Worm (Caenorhabditis elegans) whole organism, L4 larva: Measurements from ENCODE around the gene ZK1320.5.

Experiments used
- D1046.2 ChIP-seq: fragments of 200-800 bp; sonication (Bioruptor generic); IDR thresholded peaks from 2 replicates; pipeline ENCODE4 v1.3.6; 2022; ENCODE audit warnings: missing genetic modification characterization, missing compliant biosample characterization
- F49E8.2 ChIP-seq: sonication (generic microtip); optimal IDR thresholded peaks from 2 replicates; lab custom pipeline; 2016; ENCODE audit warnings: missing compliant biosample characterization, mild to moderate bottlenecking, missing genetic modification characterization, borderline replicate concordance
- T26A8.4 ChIP-seq: fragments of 200-800 bp; sonication (Bioruptor generic); IDR thresholded peaks from 2 replicates; pipeline ENCODE4 v1.3.6; 2022; ENCODE audit warnings: missing genetic modification characterization, missing compliant biosample characterization
- aha-1 ChIP-seq: fragments of 150-350 bp; peaks from one replicate; lab custom pipeline; 2014; ENCODE audit warnings: missing biosample characterization, missing genetic modification characterization
- ceh-28 ChIP-seq: fragments of 150-350 bp; optimal IDR thresholded peaks from 2 replicates; lab custom pipeline; 2014; ENCODE audit warnings: missing biosample characterization, missing genetic modification reagents, missing genetic modification characterization
- ceh-32 ChIP-seq: sonication (generic microtip); optimal IDR thresholded peaks from 2 replicates; lab custom pipeline; 2016; ENCODE audit warnings: mild to moderate bottlenecking, missing genetic modification characterization, missing compliant biosample characterization; ENCODE audit not compliant: poor library complexity
- ceh-44 ChIP-seq: fragments of 200-800 bp; sonication (Bioruptor generic); IDR thresholded peaks from 2 replicates; pipeline ENCODE4 v1.3.6; 2022; ENCODE audit warnings: missing genetic modification reagents, missing genetic modification characterization, missing compliant biosample characterization
- cey-2 ChIP-seq: sonication (generic microtip); optimal IDR thresholded peaks from 3 replicates; lab custom pipeline; 2017; ENCODE audit warnings: missing genetic modification characterization, mild to moderate bottlenecking, missing compliant biosample characterization, antibody characterized with exemption, borderline replicate concordance; ENCODE audit not compliant: insufficient read depth
- daf-16 ChIP-seq, 3 experiments: sonication (generic microtip); optimal IDR thresholded peaks; 2 replicates each; lab custom pipeline; 2016 to 2017; ENCODE audit warnings: missing genetic modification characterization in 3 of 3, missing genetic modification reagents in 3 of 3, mild to moderate bottlenecking in 2 of 3, missing compliant biosample characterization in 2 of 3, missing biosample characterization in 1 of 3, moderate library complexity in 1 of 3
- dmd-6 ChIP-seq: fragments of 200-800 bp; sonication (Bioruptor generic); IDR thresholded peaks from 2 replicates; pipeline ENCODE4 v1.3.6; 2022; ENCODE audit warnings: missing genetic modification reagents, missing genetic modification characterization, missing compliant biosample characterization
- dmd-9 ChIP-seq: fragments of 200-800 bp; sonication (Bioruptor generic); IDR thresholded peaks from 2 replicates; pipeline ENCODE4 v1.3.6; 2022; ENCODE audit warnings: missing genetic modification reagents, missing genetic modification characterization, missing compliant biosample characterization
- duxl-1 ChIP-seq: sonication (generic microtip); optimal IDR thresholded peaks from 2 replicates; lab custom pipeline; 2016; ENCODE audit warnings: mild to moderate bottlenecking, missing genetic modification characterization, moderate library complexity, missing compliant biosample characterization; ENCODE audit not compliant: poor library complexity
- dve-1 ChIP-seq: sonication (generic microtip); optimal IDR thresholded peaks from 2 replicates; lab custom pipeline; 2017; ENCODE audit warnings: antibody characterized with exemption, mild to moderate bottlenecking, missing genetic modification characterization, missing compliant biosample characterization; ENCODE audit not compliant: insufficient read depth
- hlh-11 ChIP-seq: fragments of 200-800 bp; sonication (Bioruptor generic); optimal IDR thresholded peaks from 2 replicates; lab custom pipeline; 2018; ENCODE audit warnings: mild to moderate bottlenecking, missing genetic modification characterization, missing compliant biosample characterization
- hlh-30 ChIP-seq: sonication (generic microtip); optimal IDR thresholded peaks from 2 replicates; lab custom pipeline; 2017; ENCODE audit warnings: antibody characterized with exemption, mild to moderate bottlenecking, missing genetic modification characterization, missing compliant biosample characterization; ENCODE audit not compliant: insufficient read depth
- jun-1 ChIP-seq: fragments of 150-350 bp; optimal IDR thresholded peaks from 2 replicates; lab custom pipeline; 2014; ENCODE audit warnings: missing biosample characterization, missing genetic modification reagents, missing genetic modification characterization
- mdt-29 ChIP-seq: fragments of 200-800 bp; sonication (Bioruptor generic); IDR thresholded peaks from 2 replicates; pipeline ENCODE4 v1.3.6; 2022; ENCODE audit warnings: missing genetic modification reagents, missing genetic modification characterization, missing compliant biosample characterization
- mep-1 ChIP-seq: fragments of 150-350 bp; sonication (generic microtip); optimal IDR thresholded peaks from 3 replicates; lab custom pipeline; 2014; ENCODE audit warnings: missing biosample characterization, missing genetic modification characterization
- mxl-3 ChIP-seq: fragments of 200-800 bp; sonication (Bioruptor generic); optimal IDR thresholded peaks from 2 replicates; lab custom pipeline; 2018; ENCODE audit warnings: mild to moderate bottlenecking, missing genetic modification characterization, missing compliant biosample characterization
- nhr-10 ChIP-seq: fragments of 150-350 bp; optimal IDR thresholded peaks from 2 replicates; lab custom pipeline; 2014; ENCODE audit warnings: missing biosample characterization, missing genetic modification characterization
- nhr-28 ChIP-seq: fragments of 150-350 bp; optimal IDR thresholded peaks from 2 replicates; lab custom pipeline; 2014; ENCODE audit warnings: missing biosample characterization, missing genetic modification characterization
- nhr-41 ChIP-seq: fragments of 200-800 bp; sonication (Bioruptor generic); IDR thresholded peaks from 2 replicates; pipeline ENCODE4 v1.3.6; 2022; ENCODE audit warnings: missing genetic modification reagents, missing genetic modification characterization, missing compliant biosample characterization
- nhr-76 ChIP-seq: fragments of 150-350 bp; optimal IDR thresholded peaks from 2 replicates; lab custom pipeline; 2014; ENCODE audit warnings: missing biosample characterization, missing genetic modification characterization
- nhr-77 ChIP-seq: fragments of 150-350 bp; optimal IDR thresholded peaks from 2 replicates; lab custom pipeline; 2014; ENCODE audit warnings: missing biosample characterization, missing genetic modification characterization
- pha-4 ChIP-seq, 2 experiments: fragments of 150-350 bp in 1 of 2; fragments of 200-800 bp in 1 of 2; sonication (Bioruptor generic) in 1 of 2; IDR thresholded peaks in 1 of 2; optimal IDR thresholded peaks in 1 of 2; 2 replicates each; pipeline versions ENCODE4 v1.3.6 to Lab custom; 2014 to 2022; ENCODE audit warnings: missing genetic modification characterization in 2 of 2, missing genetic modification reagents in 2 of 2, missing biosample characterization in 1 of 2, missing compliant biosample characterization in 1 of 2
- pqm-1 ChIP-seq: sonication (generic microtip); optimal IDR thresholded peaks from 2 replicates; lab custom pipeline; 2017; ENCODE audit warnings: missing biosample characterization, missing genetic modification characterization
- sdz-12 ChIP-seq: fragments of 200-800 bp; sonication (Bioruptor generic); optimal IDR thresholded peaks from 2 replicates; lab custom pipeline; 2018; ENCODE audit warnings: mild to moderate bottlenecking, missing genetic modification characterization, missing compliant biosample characterization
- unc-62 ChIP-seq, 3 experiments: fragments of 150-350 bp in 1 of 3; sonication (generic microtip); optimal IDR thresholded peaks in 2 of 3; peaks in 1 of 3; 1 replicate in 1 of 3; 2 replicates in 2 of 3; lab custom pipeline; 2014 to 2017; ENCODE audit warnings: missing biosample characterization in 3 of 3, missing genetic modification characterization in 3 of 3, missing genetic modification reagents in 3 of 3, missing genotype in 1 of 3
- zag-1 ChIP-seq: fragments of 150-350 bp; optimal IDR thresholded peaks from 2 replicates; lab custom pipeline; 2014; ENCODE audit warnings: missing biosample characterization, missing genetic modification characterization
- zfp-2 ChIP-seq: sonication (generic microtip); optimal IDR thresholded peaks from 2 replicates; lab custom pipeline; 2016; ENCODE audit warnings: mild to moderate bottlenecking, missing genetic modification characterization, missing compliant biosample characterization
- zip-2 ChIP-seq: fragments of 150-350 bp; optimal IDR thresholded peaks from 2 replicates; lab custom pipeline; 2014; ENCODE audit warnings: missing biosample characterization, missing genetic modification characterization

Gene ZK1320.5

DNA sequence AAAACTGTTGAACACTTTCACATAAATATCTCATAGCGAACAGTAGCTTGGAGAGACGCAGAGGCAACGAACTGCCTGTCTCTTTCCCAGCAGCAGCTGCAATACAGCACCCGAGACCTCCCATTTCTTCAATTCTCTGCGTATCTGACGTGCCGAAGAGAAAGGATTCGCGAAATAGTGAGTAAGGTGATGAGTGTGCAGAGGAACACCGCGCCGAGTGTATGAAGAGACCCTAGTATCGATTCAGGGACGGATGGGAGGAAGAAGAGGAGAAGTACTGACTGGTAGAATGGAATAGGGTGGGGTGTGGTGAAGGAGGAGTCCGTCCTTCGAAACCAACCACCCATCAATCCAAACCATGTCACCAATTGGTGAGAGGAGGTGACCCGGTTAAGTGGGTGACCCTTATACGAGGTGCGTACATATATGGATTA is 19.3 kb downstream of the ZK1320.5 start (continued):
- TF ChIP-seq hlh-11 (tag; lab: Kevin White, UChicago) (peak; percentile 93), nhr-77 (tag; lab: Kevin White, UChicago) (peak; percentile 28)

ce11 chrII:9644940-9645634 is 20.4 kb downstream of the ZK1320.5 start:
- TF ChIP-seq aha-1 (peak; percentile 50), nhr-10 (tag; lab: Kevin White, UChicago) (no peak), jun-1 (tag; lab: Kevin White, UChicago) (no peak), cey-2 (tag; lab: Kevin White, UChicago) (no peak), daf-16 (GFP tag; optimal IDR thresholded peaks at IDR 0.05; lab: Kevin White, UChicago) (no peak), daf-16 (tag; optimal IDR thresholded peaks at IDR 0.05; lab: Kevin White, UChicago) (peak; percentile 8), D1046.2 (GFP tag; lab: Robert Waterston, UW) (no peak), nhr-41 (no peak), unc-62 (GFP tag; optimal IDR thresholded peaks at IDR 0.05 in 1 of 2; lab: Kevin White, UChicago) (peak in 1 of 2 experiments; percentile 70), unc-62 (tag; optimal IDR thresholded peaks at IDR 0.05; lab: Kevin White, UChicago) (no peak), duxl-1 (tag; lab: Kevin White, UChicago) (no peak), mep-1 (tag; lab: Kevin White, UChicago) (no peak), hlh-11 (tag; lab: Kevin White, UChicago) (peak; percentile 32), hlh-30 (tag; lab: Kevin White, UChicago) (no peak), ceh-44 (no peak), dve-1 (peak; percentile 51), pqm-1 (tag; lab: Kevin White, UChicago) (peak; percentile 85), dmd-6 (GFP tag; lab: Robert Waterston, UW) (peak; percentile 52), mxl-3 (peak; percentile 6), ceh-32 (no peak), zag-1 (tag; lab: Kevin White, UChicago) (no peak), nhr-28 (tag; lab: Kevin White, UChicago) (peak; percentile 77), pha-4 (GFP tag; IDR thresholded peaks at IDR 0.05; lab: Robert Waterston, UW) (no peak), pha-4 (tag; optimal IDR thresholded peaks at IDR 0.05; lab: Kevin White, UChicago) (no peak)

ce11 chrII:9644438-9644837 is 21.0 kb downstream of the ZK1320.5 start, which contains the start of gene fzr-1:
Gene fzr-1, minus strand, starts transcription at chrII:9644466.
- TF ChIP-seq daf-16 (GFP tag; optimal IDR thresholded peaks at IDR 0.05; lab: Kevin White, UChicago): no peak
- TF ChIP-seq daf-16 (tag; optimal IDR thresholded peaks at IDR 0.05; lab: Kevin White, UChicago): peak; percentile 16
- no peak for TF ChIP-seq F49E8.2 (tag; lab: Kevin White, UChicago)
- no peak for TF ChIP-seq zip-2 (tag; lab: Kevin White, UChicago)
- TF ChIP-seq nhr-28 (tag; lab: Kevin White, UChicago): peak; percentile 50
- no peak for TF ChIP-seq T26A8.4 (GFP tag; lab: Robert Waterston, UW)
- no peak for TF ChIP-seq zfp-2 (tag; lab: Kevin White, UChicago)

- TF ChIP-seq zip-2 (tag; lab: Kevin White, UChicago): no peak
- no peak for TF ChIP-seq mdt-29
- TF ChIP-seq nhr-76 (tag; lab: Kevin White, UChicago): no peak
- no peak for TF ChIP-seq ceh-28 (tag; lab: Kevin White, UChicago)
- TF ChIP-seq sdz-12: no peak
- no peak for TF ChIP-seq dmd-9 (GFP tag; lab: Robert Waterston, UW)
- TF ChIP-seq F49E8.2 (tag; lab: Kevin White, UChicago): no peak
- TF ChIP-seq, all 104 proteins: peak for 0
Observed at ce11 chrII:9636300-9636699, 29.2 kb downstream of the ZK1320.5 start, which contains the start of gene ZK1307.7. Gene ZK1307.7, plus strand, starts transcription at chrII:9636600.
